Worm (Caenorhabditis elegans) whole organism, L3 larva: ENCODE measurements around the gene F20D6.1.
A peak's percentile ranks its signal among the peaks of the same experiment; 100 is the strongest.

Experiments used
- R02D3.7 ChIP-seq: fragments of 150-350 bp; optimal IDR thresholded peaks from 2 replicates; lab custom pipeline; 2014; ENCODE audit warnings: missing biosample characterization, missing genetic modification characterization
- aly-2 ChIP-seq: fragments of 150-350 bp; optimal IDR thresholded peaks from 2 replicates; lab custom pipeline; 2014; ENCODE audit warnings: missing biosample characterization, missing genetic modification characterization
- ceh-28 ChIP-seq: fragments of 150-350 bp; optimal IDR thresholded peaks from 2 replicates; lab custom pipeline; 2014; ENCODE audit warnings: missing biosample characterization, missing genetic modification reagents, missing genetic modification characterization
- ceh-82 ChIP-seq: fragments of 150-350 bp; optimal IDR thresholded peaks from 2 replicates; lab custom pipeline; 2014; ENCODE audit warnings: missing biosample characterization, missing genetic modification characterization
- daf-12 ChIP-seq: fragments of 150-350 bp; optimal IDR thresholded peaks from 2 replicates; lab custom pipeline; 2014; ENCODE audit warnings: missing biosample characterization, missing genetic modification reagents, missing genetic modification characterization
- egl-27 ChIP-seq: sonication (generic microtip); optimal IDR thresholded peaks from 4 replicates; lab custom pipeline; 2017; ENCODE audit warnings: missing biosample characterization, missing genetic modification reagents, missing genetic modification characterization
- egl-5 ChIP-seq: fragments of 150-350 bp; optimal IDR thresholded peaks from 2 replicates; lab custom pipeline; 2017; ENCODE audit warnings: missing biosample characterization, missing genetic modification reagents, missing genetic modification characterization, inconsistent platforms
- elt-2 ChIP-seq: sonication (generic microtip); optimal IDR thresholded peaks from 2 replicates; lab custom pipeline; 2016; ENCODE audit warnings: missing genetic modification reagents, mild to moderate bottlenecking, missing genetic modification characterization, missing compliant biosample characterization
- elt-3 ChIP-seq, 3 experiments: fragments of 150-350 bp in 1 of 3; sonication (generic microtip) in 2 of 3; optimal IDR thresholded peaks; 2 replicates in 2 of 3; 4 replicates in 1 of 3; lab custom pipeline; 2014 to 2017; ENCODE audit warnings: missing biosample characterization in 3 of 3, missing genetic modification characterization in 3 of 3
- eor-1 ChIP-seq, 2 experiments: fragments of 150-350 bp; optimal IDR thresholded peaks; 2 replicates each; lab custom pipeline; 2014 to 2018; ENCODE audit warnings: missing biosample characterization in 2 of 2, missing genetic modification characterization in 2 of 2
- fkh-10 ChIP-seq: sonication (generic microtip); optimal IDR thresholded peaks from 2 replicates; lab custom pipeline; 2017; ENCODE audit warnings: missing biosample characterization, missing genetic modification reagents, missing genetic modification characterization
- hmg-11 ChIP-seq: sonication (generic microtip); optimal IDR thresholded peaks from 2 replicates; lab custom pipeline; 2016; ENCODE audit warnings: missing genetic modification characterization, missing compliant biosample characterization
- lin-15B ChIP-seq: fragments of 150-350 bp; optimal IDR thresholded peaks from 2 replicates; lab custom pipeline; 2014; ENCODE audit warnings: missing biosample characterization, missing genetic modification characterization
- lin-39 ChIP-seq: fragments of 150-350 bp; optimal IDR thresholded peaks from 2 replicates; lab custom pipeline; 2018; ENCODE audit warnings: missing biosample characterization, missing genetic modification reagents, missing genetic modification characterization
- lsy-12 ChIP-seq: sonication (generic microtip); optimal IDR thresholded peaks from 2 replicates; lab custom pipeline; 2016; ENCODE audit warnings: mild to moderate bottlenecking, missing genetic modification characterization, missing compliant biosample characterization
- mml-1 ChIP-seq: fragments of 150-350 bp; sonication (generic microtip); optimal IDR thresholded peaks from 3 replicates; lab custom pipeline; 2014; ENCODE audit warnings: missing biosample characterization, missing genetic modification characterization
- nfya-1 ChIP-seq: sonication (generic microtip); optimal IDR thresholded peaks from 2 replicates; lab custom pipeline; 2017; ENCODE audit warnings: missing genetic modification characterization, mild to moderate bottlenecking, missing compliant biosample characterization, antibody characterized with exemption, moderate library complexity; ENCODE audit not compliant: insufficient read depth
- nhr-12 ChIP-seq: fragments of 150-350 bp; optimal IDR thresholded peaks from 2 replicates; lab custom pipeline; 2014; ENCODE audit warnings: missing biosample characterization, missing genetic modification characterization
- nhr-23 ChIP-seq: fragments of 150-350 bp; optimal IDR thresholded peaks from 2 replicates; lab custom pipeline; 2014; ENCODE audit warnings: missing biosample characterization, missing genetic modification reagents, missing genetic modification characterization
- nhr-28 ChIP-seq: fragments of 150-350 bp; optimal IDR thresholded peaks from 2 replicates; lab custom pipeline; 2014; ENCODE audit warnings: missing biosample characterization, missing genetic modification characterization
- nhr-43 ChIP-seq: sonication (generic microtip); optimal IDR thresholded peaks from 2 replicates; lab custom pipeline; 2016; ENCODE audit warnings: mild to moderate bottlenecking, missing genetic modification characterization, missing compliant biosample characterization; ENCODE audit not compliant: poor library complexity, severe bottlenecking
- nhr-77 ChIP-seq: fragments of 150-350 bp; optimal IDR thresholded peaks from 2 replicates; lab custom pipeline; 2014; ENCODE audit warnings: missing biosample characterization, missing genetic modification characterization
- pqm-1 ChIP-seq: fragments of 150-350 bp; optimal IDR thresholded peaks from 2 replicates; lab custom pipeline; 2017; ENCODE audit warnings: missing biosample characterization, missing genetic modification characterization, inconsistent platforms
- sea-2 ChIP-seq: fragments of 150-350 bp; sonication (generic microtip); optimal IDR thresholded peaks from 4 replicates; lab custom pipeline; 2014; ENCODE audit warnings: missing biosample characterization, missing genetic modification reagents, missing genetic modification characterization
- snpc-4 ChIP-seq: fragments of 150-350 bp; optimal IDR thresholded peaks from 2 replicates; lab custom pipeline; 2014; ENCODE audit warnings: missing biosample characterization, missing genetic modification characterization
- tbx-2 ChIP-seq: sonication (generic microtip); optimal IDR thresholded peaks from 2 replicates; lab custom pipeline; 2016; ENCODE audit warnings: mild to moderate bottlenecking, missing genetic modification characterization, missing compliant biosample characterization
- unc-39 ChIP-seq: sonication (generic microtip); optimal IDR thresholded peaks from 4 replicates; lab custom pipeline; 2017; ENCODE audit warnings: missing biosample characterization, missing genetic modification characterization
- zag-1 ChIP-seq: fragments of 150-350 bp; optimal IDR thresholded peaks from 2 replicates; lab custom pipeline; 2014; ENCODE audit warnings: missing biosample characterization, missing genetic modification characterization
- ztf-4 ChIP-seq: fragments of 150-350 bp; optimal IDR thresholded peaks from 2 replicates; lab custom pipeline; 2014; ENCODE audit warnings: missing biosample characterization, missing genetic modification characterization

Gene F20D6.1

DNA sequence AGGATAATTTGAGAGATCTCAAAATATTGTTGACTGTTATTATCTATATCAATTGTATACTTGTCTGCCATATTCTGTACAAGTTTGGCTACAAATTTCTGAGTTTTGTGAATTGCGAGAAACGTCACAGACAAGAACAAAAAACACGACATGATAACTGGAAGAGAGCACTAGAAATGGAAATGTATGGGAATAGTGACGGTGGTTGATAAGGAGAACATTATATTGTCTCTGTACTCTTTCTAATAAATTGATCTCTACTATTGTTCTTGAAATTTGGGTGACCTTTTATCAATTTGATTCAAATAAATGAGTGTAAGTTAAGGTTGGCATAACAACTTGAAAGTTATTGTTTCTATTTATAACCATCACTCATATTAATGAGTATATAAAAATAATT is 22.3 kb downstream of the F20D6.1 start:
- TF ChIP-seq ceh-82, result no peak
- TF ChIP-seq unc-39, result no peak
- TF ChIP-seq elt-2, result peak; percentile 87
- peak; percentile 83 for TF ChIP-seq pqm-1 (tag; lab: Kevin White, UChicago)

DNA sequence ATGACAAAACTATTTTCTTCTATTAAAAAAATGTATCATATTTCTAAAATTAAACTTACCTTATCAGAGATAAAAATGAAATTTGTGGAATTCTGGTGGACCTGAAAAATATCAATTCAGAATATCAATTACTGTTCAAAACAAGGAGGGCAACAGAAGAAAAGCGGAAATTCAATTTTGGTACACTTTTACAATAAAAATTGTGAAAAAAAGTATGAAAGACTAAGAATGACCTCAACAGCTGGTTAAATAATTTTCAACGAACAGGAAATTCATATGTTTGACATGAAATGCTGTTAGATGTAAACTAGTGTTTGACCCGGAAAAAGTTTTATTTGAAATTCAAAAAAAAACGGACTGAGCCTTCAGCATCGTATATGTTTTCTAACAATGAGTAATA is 23.3 kb downstream of the F20D6.1 start, which contains the start of gene K07C11.7:
Gene K07C11.7, minus strand, starts transcription at position 101 of the 400 bp plus-strand sequence.
- TF ChIP-seq egl-5 (tag; lab: Kevin White, UChicago) (no peak), zag-1 (no peak), tbx-2 (tag; lab: Kevin White, UChicago) (no peak), nhr-23 (tag; lab: Kevin White, UChicago) (no peak), R02D3.7 (tag; lab: Kevin White, UChicago) (no peak), lsy-12 (tag; lab: Kevin White, UChicago) (no peak), nhr-77 (tag; lab: Kevin White, UChicago) (no peak), elt-3 (tag; optimal IDR thresholded peaks at IDR 0.05; lab: Kevin White, UChicago) (no peak), nhr-28 (tag; lab: Kevin White, UChicago) (no peak), snpc-4 (tag; lab: Kevin White, UChicago) (no peak), ceh-28 (no peak)

DNA sequence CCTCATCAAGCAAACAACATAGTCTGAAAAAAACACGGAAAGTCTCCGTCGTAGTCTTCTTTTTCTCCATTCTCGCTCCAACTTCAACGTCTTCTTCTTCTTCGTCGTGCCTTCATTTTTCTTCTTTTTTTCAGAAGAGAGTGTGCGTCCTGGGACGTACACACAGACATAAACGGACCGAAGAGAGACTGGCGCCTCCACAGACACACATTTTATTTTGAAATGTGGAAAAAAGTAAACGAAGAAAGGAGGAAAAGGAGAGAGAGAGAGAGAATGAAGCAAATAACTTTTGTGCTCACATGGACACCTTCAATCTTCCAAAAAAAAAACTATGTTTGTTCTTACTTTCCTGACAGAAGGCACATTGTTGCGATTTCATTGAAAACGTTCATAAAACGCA is 24.6 kb downstream of the F20D6.1 start:
- peak; percentile 25 for TF ChIP-seq nfya-1 (tag; lab: Kevin White, UChicago)
- TF ChIP-seq ztf-4 (tag; lab: Kevin White, UChicago), result no peak
- TF ChIP-seq pqm-1 (tag; lab: Kevin White, UChicago), result no peak
- TF ChIP-seq hmg-11 (tag; lab: Kevin White, UChicago), result peak; percentile 70
- TF ChIP-seq fkh-10 (GFP tag; lab: Kevin White, UChicago), result no peak

DNA sequence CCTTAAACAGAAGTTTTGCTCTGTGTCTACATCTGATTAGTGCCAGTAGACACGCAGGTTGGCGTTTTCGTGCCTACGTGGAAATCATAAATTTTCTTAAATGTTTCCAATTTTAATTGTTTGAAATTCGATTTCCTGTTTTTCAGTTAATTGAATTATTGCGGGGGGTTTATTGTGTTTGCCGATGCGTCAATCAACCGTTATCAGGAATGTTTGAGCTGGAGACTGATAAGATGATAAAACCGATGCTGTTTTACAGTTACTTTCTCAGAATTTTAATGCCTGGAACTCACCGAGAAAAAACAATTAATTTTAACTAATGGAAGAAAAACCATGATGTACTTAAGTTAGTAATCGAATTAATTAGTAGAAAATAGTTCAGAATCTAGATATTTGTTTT is 26.6 kb downstream of the F20D6.1 start:
- no peak for TF ChIP-seq daf-12 (tag; lab: Kevin White, UChicago)
- no peak for TF ChIP-seq fkh-10 (GFP tag; lab: Kevin White, UChicago)
- TF ChIP-seq nhr-28 (tag; lab: Kevin White, UChicago), result no peak
- no peak for TF ChIP-seq unc-39
- no peak for TF ChIP-seq nfya-1 (tag; lab: Kevin White, UChicago)
- no peak for TF ChIP-seq lin-15B (tag; lab: Kevin White, UChicago)
- TF ChIP-seq hmg-11 (tag; lab: Kevin White, UChicago), result no peak
- TF ChIP-seq sea-2 (GFP tag; lab: Kevin White, UChicago), result no peak
- TF ChIP-seq nhr-77 (tag; lab: Kevin White, UChicago), result no peak
- TF ChIP-seq nhr-43, result no peak
- TF ChIP-seq elt-2, result peak; percentile 91
- peak; percentile 80 for TF ChIP-seq pqm-1 (tag; lab: Kevin White, UChicago)
- no peak for TF ChIP-seq nhr-12 (tag; lab: Kevin White, UChicago)
- no peak for TF ChIP-seq aly-2 (tag; lab: Kevin White, UChicago)

DNA sequence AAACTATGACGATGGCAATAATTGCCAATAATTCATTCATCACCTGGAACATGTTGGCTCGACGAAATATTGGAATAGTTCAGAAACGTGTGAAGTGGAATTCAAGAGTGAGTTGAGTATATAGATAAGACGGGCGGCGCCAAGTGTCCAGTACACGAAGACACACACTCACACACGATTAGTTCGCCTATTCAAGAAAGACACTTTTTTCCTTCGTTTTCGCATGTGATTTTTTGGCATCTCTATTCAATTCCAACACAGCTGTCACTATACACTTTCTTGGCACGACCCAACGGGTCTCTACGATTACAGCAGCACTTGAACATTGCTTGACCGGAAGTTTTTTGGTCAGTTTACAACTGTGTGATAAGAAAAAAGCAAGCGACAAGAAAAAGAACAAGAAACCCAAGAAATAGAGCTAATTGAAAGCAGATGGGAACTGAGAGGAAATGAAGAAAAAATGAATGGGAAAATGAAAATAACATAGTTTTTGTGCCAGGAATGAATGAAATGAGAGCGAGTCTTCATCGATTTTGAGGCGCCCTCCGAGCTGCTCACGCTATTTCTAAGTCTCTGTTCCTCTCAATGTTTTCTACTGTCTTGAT is 27.2 kb downstream of the F20D6.1 start, which contains the start of gene K07C11.8:
Gene K07C11.8, minus strand, starts transcription at position 224 of the 605 bp plus-strand sequence.
- no peak for TF ChIP-seq eor-1 (tag; optimal IDR thresholded peaks at IDR 0.05; lab: Kevin White, UChicago)
- TF ChIP-seq elt-2, result peak; percentile 46
- peak; percentile 16 for TF ChIP-seq lin-39 (tag; lab: Kevin White, UChicago)

DNA sequence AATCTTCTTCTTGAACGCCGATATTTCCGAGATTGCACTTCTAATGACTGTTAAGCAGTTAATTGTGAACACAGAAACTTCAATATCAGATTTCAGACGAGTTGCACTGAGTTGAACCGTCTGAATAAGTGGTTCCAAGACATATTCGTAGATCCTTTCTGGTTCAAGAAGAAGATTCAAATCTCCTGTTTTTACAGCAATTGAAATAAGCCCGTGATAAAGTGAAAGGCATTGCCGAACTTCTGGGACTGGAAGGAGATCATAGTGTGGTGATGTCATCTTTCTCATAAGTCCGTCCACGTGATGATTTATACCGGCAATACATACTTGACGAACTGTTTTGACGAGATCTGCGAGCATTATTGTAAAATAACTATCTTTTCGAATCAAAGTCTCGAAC is 29.0 kb downstream of the F20D6.1 start:
- TF ChIP-seq egl-27 (tag; lab: Kevin White, UChicago), result no peak
- TF ChIP-seq nhr-28 (tag; lab: Kevin White, UChicago), result no peak
- TF ChIP-seq lsy-12 (tag; lab: Kevin White, UChicago), result no peak
- TF ChIP-seq zag-1, result no peak
- TF ChIP-seq mml-1 (tag; lab: Kevin White, UChicago), result no peak
